Fruit fly (Drosophila melanogaster) whole organism, embryonic: ENCODE results near the gene Fatp1.

Experiments used
- ATbp ChIP-seq: fragments of 200-800 bp; sonication (Bioruptor generic); optimal IDR thresholded peaks from 2 replicates; lab custom pipeline; 2017; ENCODE audit warnings: missing biosample characterization, mild to moderate bottlenecking, missing genetic modification characterization, missing genetic modification reagents
- Atf-2 ChIP-seq: fragments of 200-800 bp; sonication (Bioruptor generic); optimal IDR thresholded peaks from 2 replicates; lab custom pipeline; 2016; ENCODE audit warnings: missing biosample characterization, missing genetic modification characterization
- CG10209 ChIP-seq: fragments of 200-800 bp; sonication (Bioruptor generic); optimal IDR thresholded peaks from 3 replicates; lab custom pipeline; 2017; ENCODE audit warnings: missing biosample characterization, mild to moderate bottlenecking, missing genetic modification characterization, missing genetic modification reagents
- CG10366 ChIP-seq: fragments of 200-800 bp; sonication (Bioruptor generic); IDR thresholded peaks from 2 replicates; pipeline ENCODE4 v1.3.6; 2022; ENCODE audit warnings: missing biosample characterization, missing genetic modification characterization
- CG10462 ChIP-seq: fragments of 200-800 bp; sonication (Bioruptor generic); optimal IDR thresholded peaks from 2 replicates; lab custom pipeline; 2016; ENCODE audit warnings: missing biosample characterization, missing genetic modification characterization
- CG11247 ChIP-seq: fragments of 200-800 bp; sonication (Bioruptor generic); IDR thresholded peaks from 2 replicates; pipeline ENCODE4 v1.3.6; 2022; ENCODE audit warnings: missing biosample characterization, missing genetic modification characterization
- CG12104 ChIP-seq: fragments of 200-800 bp; sonication (Bioruptor generic); optimal IDR thresholded peaks from 3 replicates; lab custom pipeline; 2016; ENCODE audit warnings: missing biosample characterization, missing genetic modification characterization
- CG12155 ChIP-seq: fragments of 200-800 bp; sonication (Bioruptor generic); optimal IDR thresholded peaks from 3 replicates; lab custom pipeline; 2016; ENCODE audit warnings: missing biosample characterization, missing genetic modification characterization
- CG15479 ChIP-seq: fragments of 200-800 bp; sonication (Bioruptor generic); optimal IDR thresholded peaks from 3 replicates; lab custom pipeline; 2019; ENCODE audit warnings: missing biosample characterization, mild to moderate bottlenecking, missing genetic modification characterization, moderate library complexity
- CG15696 ChIP-seq: fragments of 200-800 bp; sonication (Bioruptor generic); optimal IDR thresholded peaks from 2 replicates; lab custom pipeline; 2019; ENCODE audit warnings: missing biosample characterization, mild to moderate bottlenecking, missing genetic modification characterization, moderate library complexity
- CG1602 ChIP-seq: fragments of 200-800 bp; sonication (Bioruptor generic); optimal IDR thresholded peaks from 3 replicates; lab custom pipeline; 2016; ENCODE audit warnings: missing biosample characterization, missing genetic modification characterization
- CG16815 ChIP-seq: fragments of 200-800 bp; sonication (Bioruptor generic); optimal IDR thresholded peaks from 3 replicates; lab custom pipeline; 2017; ENCODE audit warnings: missing biosample characterization, mild to moderate bottlenecking, missing genetic modification characterization
- CG17829 ChIP-seq: fragments of 200-800 bp; optimal IDR thresholded peaks from 2 replicates; lab custom pipeline; 2019; ENCODE audit warnings: missing biosample characterization, mild to moderate bottlenecking, missing genetic modification characterization, moderate library complexity
- CG2116 ChIP-seq: fragments of 200-800 bp; sonication (Bioruptor generic); optimal IDR thresholded peaks from 3 replicates; lab custom pipeline; 2018; ENCODE audit warnings: missing biosample characterization, mild to moderate bottlenecking, missing genetic modification characterization
- CG2875 ChIP-seq: fragments of 200-800 bp; sonication (Bioruptor generic); optimal IDR thresholded peaks from 2 replicates; lab custom pipeline; 2017; ENCODE audit warnings: missing biosample characterization, mild to moderate bottlenecking, missing genetic modification characterization, missing genetic modification reagents
- CG31388 ChIP-seq: fragments of 200-800 bp; sonication (Bioruptor generic); optimal IDR thresholded peaks from 2 replicates; lab custom pipeline; 2016; ENCODE audit warnings: missing biosample characterization, missing genetic modification characterization
- CG31441 ChIP-seq: fragments of 200-800 bp; sonication (Bioruptor generic); IDR thresholded peaks from 2 replicates; pipeline ENCODE4 v1.3.6; 2022; ENCODE audit warnings: missing biosample characterization, missing genetic modification characterization
- CG4404 ChIP-seq: fragments of 200-800 bp; sonication (Bioruptor generic); IDR thresholded peaks from 2 replicates; pipeline ENCODE4 v1.3.6; 2022; ENCODE audit warnings: missing biosample characterization, missing genetic modification characterization
- CG4707 ChIP-seq: fragments of 200-800 bp; sonication (Bioruptor generic); optimal IDR thresholded peaks from 2 replicates; lab custom pipeline; 2018; ENCODE audit warnings: missing biosample characterization, mild to moderate bottlenecking, missing genetic modification characterization, moderate library complexity
- CG4854 ChIP-seq: fragments of 200-800 bp; sonication (Bioruptor generic); optimal IDR thresholded peaks from 2 replicates; lab custom pipeline; 2016; ENCODE audit warnings: missing biosample characterization, missing genetic modification characterization, inconsistent platforms
- CG5245 ChIP-seq: fragments of 200-800 bp; sonication (Bioruptor generic); optimal IDR thresholded peaks from 3 replicates; lab custom pipeline; 2016; ENCODE audit warnings: missing biosample characterization, missing genetic modification characterization
- CG6791 ChIP-seq: fragments of 200-800 bp; sonication (Bioruptor generic); IDR thresholded peaks from 3 replicates; pipeline ENCODE4 v1.3.6; 2022; ENCODE audit warnings: missing biosample characterization, missing genetic modification characterization; ENCODE audit not compliant: partially characterized antibody
- CG6854 ChIP-seq: fragments of 200-800 bp; sonication (Bioruptor generic); optimal IDR thresholded peaks from 3 replicates; lab custom pipeline; 2017; ENCODE audit warnings: missing biosample characterization, mild to moderate bottlenecking, missing genetic modification characterization
- CG9215 ChIP-seq: fragments of 200-800 bp; sonication (Bioruptor generic); IDR thresholded peaks from 2 replicates; pipeline ENCODE4 v1.3.6; 2022; ENCODE audit warnings: missing biosample characterization, missing genetic modification characterization
- CG9727 ChIP-seq: fragments of 200-800 bp; sonication (Bioruptor generic); optimal IDR thresholded peaks from 3 replicates; lab custom pipeline; 2017; ENCODE audit warnings: missing biosample characterization, mild to moderate bottlenecking, missing genetic modification characterization
- Dad ChIP-seq: fragments of 200-800 bp; sonication (Bioruptor generic); optimal IDR thresholded peaks from 3 replicates; lab custom pipeline; 2016; ENCODE audit warnings: missing biosample characterization, missing genetic modification characterization
- Ets65A ChIP-seq: fragments of 200-800 bp; sonication (Bioruptor generic); peaks from one replicate; lab custom pipeline; 2016; ENCODE audit warnings: missing biosample characterization, missing genetic modification characterization
- Ets97D ChIP-seq: fragments of 200-800 bp; sonication (Bioruptor generic); optimal IDR thresholded peaks from 3 replicates; lab custom pipeline; 2016; ENCODE audit warnings: missing biosample characterization, missing genetic modification characterization
- HLHmδ ChIP-seq: fragments of 200-800 bp; sonication (Bioruptor generic); optimal IDR thresholded peaks from 2 replicates; lab custom pipeline; 2018; ENCODE audit warnings: missing biosample characterization, mild to moderate bottlenecking, missing genetic modification characterization, moderate library complexity
- Hey ChIP-seq: fragments of 200-800 bp; sonication (Bioruptor generic); optimal IDR thresholded peaks from 3 replicates; lab custom pipeline; 2018; ENCODE audit warnings: missing biosample characterization, mild to moderate bottlenecking, missing genetic modification characterization
- Hmx ChIP-seq: fragments of 200-800 bp; sonication (Bioruptor generic); optimal IDR thresholded peaks from 2 replicates; lab custom pipeline; 2016; ENCODE audit warnings: missing biosample characterization, missing genetic modification characterization
- Hr78 ChIP-seq, 2 experiments: fragments of 200-800 bp in 1 of 2; fragments of >200 bp in 1 of 2; sonication (Bioruptor generic) in 1 of 2; optimal IDR thresholded peaks; 2 replicates each; lab custom pipeline; 2017 to 2019; ENCODE audit warnings: missing biosample characterization in 2 of 2, missing genetic modification characterization in 2 of 2, mild to moderate bottlenecking in 1 of 2, moderate library complexity in 1 of 2
- Lhr ChIP-seq: fragments of 200-800 bp; sonication (Bioruptor generic); optimal IDR thresholded peaks from 3 replicates; lab custom pipeline; 2017; ENCODE audit warnings: mild to moderate bottlenecking, missing biosample characterization, missing genetic modification reagents, missing genetic modification characterization
- NK7.1 ChIP-seq: fragments of 200-800 bp; sonication (Bioruptor generic); optimal IDR thresholded peaks from 3 replicates; lab custom pipeline; 2016; ENCODE audit warnings: missing biosample characterization, missing genetic modification characterization
- Rx ChIP-seq: fragments of 200-800 bp; sonication (Bioruptor generic); IDR thresholded peaks from 2 replicates; pipeline ENCODE4 v1.3.6; 2022; ENCODE audit warnings: missing biosample characterization, missing genetic modification characterization
- Sox102F ChIP-seq: fragments of 200-800 bp; sonication (Bioruptor generic); optimal IDR thresholded peaks from 2 replicates; lab custom pipeline; 2018; ENCODE audit warnings: missing biosample characterization, mild to moderate bottlenecking, missing genetic modification characterization, moderate library complexity
- Ssrp ChIP-seq: fragments of 200-800 bp; sonication (Bioruptor generic); optimal IDR thresholded peaks from 2 replicates; lab custom pipeline; 2018; ENCODE audit warnings: missing biosample characterization, mild to moderate bottlenecking, missing genetic modification characterization, moderate library complexity
- ap ChIP-seq: fragments of 200-800 bp; sonication (Bioruptor generic); IDR thresholded peaks from 2 replicates; pipeline ENCODE4 v1.3.6; 2022; ENCODE audit warnings: missing biosample characterization, missing genetic modification characterization
- az2 ChIP-seq: fragments of 200-800 bp; sonication (Bioruptor generic); optimal IDR thresholded peaks from 3 replicates; lab custom pipeline; 2016; ENCODE audit warnings: missing biosample characterization, missing genetic modification characterization
- chn ChIP-seq: fragments of 200-800 bp; sonication (Bioruptor generic); optimal IDR thresholded peaks from 2 replicates; lab custom pipeline; 2016; ENCODE audit warnings: missing biosample characterization, missing genetic modification characterization
- insv ChIP-seq, 2 experiments: fragments of 200-800 bp; sonication (Bioruptor generic); optimal IDR thresholded peaks; 3 replicates each; lab custom pipeline; 2016 to 2018; ENCODE audit warnings: missing biosample characterization in 2 of 2, missing genetic modification characterization in 2 of 2
- knrl ChIP-seq: fragments of 200-800 bp; sonication (Bioruptor generic); IDR thresholded peaks from 3 replicates; pipeline ENCODE4 v1.3.6; 2022; ENCODE audit warnings: missing biosample characterization, missing genetic modification characterization; ENCODE audit not compliant: partially characterized antibody
- lab ChIP-seq: fragments of 200-800 bp; sonication (Bioruptor generic); optimal IDR thresholded peaks from 3 replicates; lab custom pipeline; 2017; ENCODE audit warnings: missing biosample characterization, missing genetic modification characterization, mild to moderate bottlenecking, moderate library complexity, missing genetic modification reagents
- lmd ChIP-seq: fragments of 200-800 bp; sonication (Bioruptor generic); IDR thresholded peaks from 2 replicates; pipeline ENCODE4 v1.3.6; 2022; ENCODE audit warnings: missing biosample characterization, missing genetic modification characterization
- luna ChIP-seq: fragments of 200-800 bp; sonication (Bioruptor generic); optimal IDR thresholded peaks from 2 replicates; lab custom pipeline; 2016; ENCODE audit warnings: missing biosample characterization, missing genetic modification characterization
- pita ChIP-seq: fragments of 200-800 bp; sonication (Bioruptor generic); optimal IDR thresholded peaks from 2 replicates; lab custom pipeline; 2017; ENCODE audit warnings: missing biosample characterization, mild to moderate bottlenecking, missing genetic modification characterization
- pzg ChIP-seq: fragments of 200-800 bp; sonication (Bioruptor generic); optimal IDR thresholded peaks from 3 replicates; lab custom pipeline; 2018; ENCODE audit warnings: missing biosample characterization, mild to moderate bottlenecking, missing genetic modification characterization, moderate library complexity
- sima ChIP-seq: fragments of 200-800 bp; sonication (Bioruptor generic); optimal IDR thresholded peaks from 2 replicates; lab custom pipeline; 2016; ENCODE audit warnings: missing biosample characterization, missing genetic modification characterization
- slp2 ChIP-seq: fragments of 200-800 bp; sonication (Bioruptor generic); optimal IDR thresholded peaks from 2 replicates; lab custom pipeline; 2016; ENCODE audit warnings: missing biosample characterization, missing genetic modification characterization
- tio ChIP-seq: fragments of 200-800 bp; sonication (Bioruptor generic); optimal IDR thresholded peaks from 2 replicates; lab custom pipeline; 2017; ENCODE audit warnings: missing biosample characterization, missing genetic modification characterization, inconsistent platforms
- tx ChIP-seq: fragments of 200-800 bp; sonication (Bioruptor generic); optimal IDR thresholded peaks from 2 replicates; lab custom pipeline; 2016; ENCODE audit warnings: missing biosample characterization, missing genetic modification characterization

The Fatp1 gene

dm6 chr2L:10466865-10467270 lies 50.1 kb downstream of the Fatp1 start (continued):
- TF ChIP-seq CG12104 (GFP tag; lab: Kevin White, UChicago) (peak; percentile 57), ATbp (GFP tag; lab: Kevin White, UChicago) (peak; percentile 45), CG6791 (GFP tag; lab: Robert Waterston, UW) (no peak), CG17829 (peak; percentile 75), CG9727 (GFP tag; lab: Kevin White, UChicago) (peak; percentile 72), tx (no peak), Atf-2 (peak; percentile 20), Lhr (GFP tag; lab: Kevin White, UChicago) (peak; percentile 16), chn (peak; percentile 42), Ets97D (peak; percentile 4), Hey (tag; lab: Kevin White, UChicago) (no peak), CG12155 (GFP tag; lab: Kevin White, UChicago) (peak; percentile 14), Hr78 (GFP tag; optimal IDR thresholded peaks at IDR 0.05; lab: Kevin White, UChicago) (peak in 1 of 2 experiments; percentile 38), NK7.1 (GFP tag; lab: Kevin White, UChicago) (peak; percentile 12), sima (GFP tag; lab: Kevin White, UChicago) (no peak), pzg (GFP tag; lab: Kevin White, UChicago) (no peak), CG15479 (no peak), Hmx (no peak), CG10366 (GFP tag; lab: Robert Waterston, UW) (peak; percentile 32; the same call in 1 of the 2 replicates), HLHmδ (GFP tag; lab: Kevin White, UChicago) (no peak), CG11247 (GFP tag; lab: Robert Waterston, UW) (no peak), CG10209 (GFP tag; lab: Kevin White, UChicago) (peak; percentile 17), CG10462 (GFP tag; lab: Kevin White, UChicago) (peak; percentile 15), pita (GFP tag; lab: Kevin White, UChicago) (no peak), Rx (peak; percentile 26; the same call in 1 of the 2 replicates), CG5245 (GFP tag; lab: Kevin White, UChicago) (peak; percentile 62), lmd (peak; percentile 80), CG1602 (GFP tag; lab: Kevin White, UChicago) (peak; percentile 61), Ets65A (peak; percentile 97), ap (GFP tag; lab: Robert Waterston, UW) (no peak), CG31441 (GFP tag; lab: Robert Waterston, UW) (peak; percentile 78), luna (GFP tag; lab: Kevin White, UChicago) (no peak), lab (GFP tag; lab: Kevin White, UChicago) (peak; percentile 48), CG2875 (GFP tag; lab: Kevin White, UChicago) (peak; percentile 60), slp2 (GFP tag; lab: Kevin White, UChicago) (peak; percentile 37), az2 (GFP tag; lab: Kevin White, UChicago) (peak; percentile 60), knrl (GFP tag; lab: Robert Waterston, UW) (no peak), CG4707 (no peak), CG16815 (GFP tag; lab: Kevin White, UChicago) (peak; percentile 57), Dad (GFP tag; lab: Kevin White, UChicago) (peak; percentile 42), insv (GFP tag; optimal IDR thresholded peaks at IDR 0.05; lab: Kevin White, UChicago) (no peak), CG6854 (no peak), CG31388 (GFP tag; lab: Kevin White, UChicago) (peak; percentile 40), CG4404 (GFP tag; lab: Robert Waterston, UW) (peak; percentile 58; the same call in 1 of the 2 replicates), CG4854 (peak; percentile 14), CG15696 (peak; percentile 19), CG2116 (GFP tag; lab: Kevin White, UChicago) (peak; percentile 21), CG9215 (GFP tag; lab: Robert Waterston, UW) (no peak), tio (GFP tag; lab: Kevin White, UChicago) (peak; percentile 74), Ssrp (tag; lab: Kevin White, UChicago) (peak; percentile 68), Sox102F (peak; percentile 66)
